Worm (Caenorhabditis elegans) whole organism, L4 larva: Measurements from ENCODE around the gene mtr-4.

Experiments used
- D1046.2 ChIP-seq: fragments of 200-800 bp; sonication (Bioruptor generic); IDR thresholded peaks from 2 replicates; pipeline ENCODE4 v1.3.6; 2022; ENCODE audit warnings: missing genetic modification characterization, missing compliant biosample characterization
- Y105C5A.15 ChIP-seq: fragments of 200-800 bp; sonication (Bioruptor generic); IDR thresholded peaks from 2 replicates; pipeline ENCODE4 v1.3.6; 2022; ENCODE audit warnings: missing genetic modification characterization, missing compliant biosample characterization
- ZK337.2 ChIP-seq: fragments of 200-800 bp; sonication (Bioruptor generic); IDR thresholded peaks from 2 replicates; pipeline ENCODE4 v1.3.6; 2022; ENCODE audit warnings: missing genetic modification reagents, missing genetic modification characterization, missing compliant biosample characterization
- ZK546.5 ChIP-seq, 2 experiments: sonication (generic microtip); optimal IDR thresholded peaks; 2 replicates each; lab custom pipeline; 2017; ENCODE audit warnings: missing biosample characterization in 2 of 2, missing genetic modification characterization in 2 of 2
- ama-1 ChIP-seq: fragments of 150-350 bp; optimal IDR thresholded peaks from 2 replicates; lab custom pipeline; 2014; ENCODE audit warnings: inconsistent platforms, mixed read lengths
- arid-1 ChIP-seq: fragments of 200-800 bp; sonication (Bioruptor generic); conservative IDR thresholded peaks from 2 replicates; pipeline ENCODE4 v1.3.6; 2022; ENCODE audit warnings: missing genetic modification reagents, missing genetic modification characterization, missing compliant biosample characterization
- attf-4 ChIP-seq: sonication (generic microtip); optimal IDR thresholded peaks from 3 replicates; lab custom pipeline; 2017; ENCODE audit warnings: missing biosample characterization, missing genetic modification characterization
- ceh-20 ChIP-seq: fragments of 200-800 bp; sonication (Bioruptor generic); IDR thresholded peaks from 2 replicates; pipeline ENCODE4 v1.3.6; 2022; ENCODE audit warnings: missing genetic modification reagents, missing genetic modification characterization, missing compliant biosample characterization
- ceh-44 ChIP-seq: fragments of 200-800 bp; sonication (Bioruptor generic); IDR thresholded peaks from 2 replicates; pipeline ENCODE4 v1.3.6; 2022; ENCODE audit warnings: missing genetic modification reagents, missing genetic modification characterization, missing compliant biosample characterization
- ctbp-1 ChIP-seq: fragments of 200-800 bp; sonication (Bioruptor generic); IDR thresholded peaks from 2 replicates; pipeline ENCODE4 v1.3.6; 2022; ENCODE audit warnings: missing genetic modification reagents, missing genetic modification characterization, missing compliant biosample characterization
- daf-12 ChIP-seq: fragments of 150-350 bp; optimal IDR thresholded peaks from 2 replicates; lab custom pipeline; 2014; ENCODE audit warnings: missing biosample characterization, missing genetic modification reagents, missing genetic modification characterization
- daf-19 ChIP-seq: fragments of 200-800 bp; sonication (Bioruptor generic); conservative IDR thresholded peaks from 2 replicates; pipeline ENCODE4 v1.3.6; 2022; ENCODE audit warnings: missing genetic modification characterization, missing compliant biosample characterization
- daf-8 ChIP-seq: fragments of 200-800 bp; sonication (Bioruptor generic); IDR thresholded peaks from 2 replicates; pipeline ENCODE4 v1.3.6; 2022; ENCODE audit warnings: missing genetic modification characterization, missing compliant biosample characterization
- dmd-8 ChIP-seq: fragments of 200-800 bp; sonication (Bioruptor generic); IDR thresholded peaks from 2 replicates; pipeline ENCODE4 v1.3.6; 2022; ENCODE audit warnings: missing genetic modification characterization, missing compliant biosample characterization
- dmd-9 ChIP-seq: fragments of 200-800 bp; sonication (Bioruptor generic); IDR thresholded peaks from 2 replicates; pipeline ENCODE4 v1.3.6; 2022; ENCODE audit warnings: missing genetic modification reagents, missing genetic modification characterization, missing compliant biosample characterization
- hif-1 ChIP-seq, 2 experiments: sonication (generic microtip); optimal IDR thresholded peaks; 2 replicates each; lab custom pipeline; 2016 to 2017; ENCODE audit warnings: missing compliant biosample characterization in 2 of 2, missing genetic modification characterization in 2 of 2, missing genetic modification reagents in 2 of 2, missing genotype in 2 of 2, mild to moderate bottlenecking in 1 of 2
- hlh-11 ChIP-seq: fragments of 200-800 bp; sonication (Bioruptor generic); optimal IDR thresholded peaks from 2 replicates; lab custom pipeline; 2018; ENCODE audit warnings: mild to moderate bottlenecking, missing genetic modification characterization, missing compliant biosample characterization
- lim-7 ChIP-seq: fragments of 200-800 bp; sonication (Bioruptor generic); IDR thresholded peaks from 2 replicates; pipeline ENCODE4 v1.3.6; 2022; ENCODE audit warnings: missing genetic modification characterization, missing compliant biosample characterization
- lin-13 ChIP-seq: fragments of 150-350 bp; optimal IDR thresholded peaks from 2 replicates; lab custom pipeline; 2014; ENCODE audit warnings: missing biosample characterization, missing genetic modification reagents, missing genetic modification characterization
- lir-3 ChIP-seq: sonication (generic microtip); optimal IDR thresholded peaks from 2 replicates; lab custom pipeline; 2016; ENCODE audit warnings: mild to moderate bottlenecking, missing genetic modification characterization, missing compliant biosample characterization
- lsy-2 ChIP-seq, 2 experiments: fragments of 150-350 bp in 1 of 2; sonication (generic microtip) in 1 of 2; optimal IDR thresholded peaks; 2 replicates each; lab custom pipeline; 2014 to 2017; ENCODE audit warnings: missing biosample characterization in 2 of 2, missing genetic modification characterization in 2 of 2
- madf-5 ChIP-seq, 2 experiments: fragments of 200-800 bp; sonication (Bioruptor generic); IDR thresholded peaks; 2 replicates each; pipeline ENCODE4 v1.3.6; 2022; ENCODE audit warnings: missing compliant biosample characterization in 2 of 2, missing genetic modification characterization in 2 of 2
- mxl-2 ChIP-seq: fragments of 200-800 bp; sonication (Bioruptor generic); conservative IDR thresholded peaks from 2 replicates; pipeline ENCODE4 v1.3.6; 2022; ENCODE audit warnings: missing genetic modification reagents, missing genetic modification characterization, missing compliant biosample characterization
- mxl-3 ChIP-seq: fragments of 200-800 bp; sonication (Bioruptor generic); optimal IDR thresholded peaks from 2 replicates; lab custom pipeline; 2018; ENCODE audit warnings: mild to moderate bottlenecking, missing genetic modification characterization, missing compliant biosample characterization
- nhr-10 ChIP-seq: fragments of 150-350 bp; optimal IDR thresholded peaks from 2 replicates; lab custom pipeline; 2014; ENCODE audit warnings: missing biosample characterization, missing genetic modification characterization
- nhr-102 ChIP-seq: sonication (generic microtip); optimal IDR thresholded peaks from 2 replicates; lab custom pipeline; 2016; ENCODE audit warnings: mild to moderate bottlenecking, missing genetic modification characterization, moderate library complexity, missing compliant biosample characterization
- nhr-25 ChIP-seq: sonication (generic microtip); optimal IDR thresholded peaks from 2 replicates; lab custom pipeline; 2017; ENCODE audit warnings: missing genetic modification characterization, mild to moderate bottlenecking, missing compliant biosample characterization, antibody characterized with exemption, moderate library complexity, borderline replicate concordance; ENCODE audit not compliant: insufficient read depth
- nhr-28 ChIP-seq: fragments of 150-350 bp; optimal IDR thresholded peaks from 2 replicates; lab custom pipeline; 2014; ENCODE audit warnings: missing biosample characterization, missing genetic modification characterization
- nhr-48 ChIP-seq: sonication (generic microtip); optimal IDR thresholded peaks from 2 replicates; lab custom pipeline; 2016; ENCODE audit warnings: mild to moderate bottlenecking, missing genetic modification characterization, missing compliant biosample characterization
- nhr-6 ChIP-seq: fragments of 150-350 bp; optimal IDR thresholded peaks from 2 replicates; lab custom pipeline; 2014; ENCODE audit warnings: missing biosample characterization, missing genetic modification characterization
- pha-4 ChIP-seq, 2 experiments: fragments of 150-350 bp in 1 of 2; fragments of 200-800 bp in 1 of 2; sonication (Bioruptor generic) in 1 of 2; IDR thresholded peaks in 1 of 2; optimal IDR thresholded peaks in 1 of 2; 2 replicates each; pipeline versions ENCODE4 v1.3.6 to Lab custom; 2014 to 2022; ENCODE audit warnings: missing genetic modification characterization in 2 of 2, missing genetic modification reagents in 2 of 2, missing biosample characterization in 1 of 2, missing compliant biosample characterization in 1 of 2
- php-3 ChIP-seq: fragments of 200-800 bp; sonication (Bioruptor generic); IDR thresholded peaks from 2 replicates; pipeline ENCODE4 v1.3.6; 2022; ENCODE audit warnings: missing genetic modification reagents, missing genetic modification characterization, missing compliant biosample characterization
- pqm-1 ChIP-seq: sonication (generic microtip); optimal IDR thresholded peaks from 2 replicates; lab custom pipeline; 2017; ENCODE audit warnings: missing biosample characterization, missing genetic modification characterization
- rbr-2 ChIP-seq: sonication (generic microtip); optimal IDR thresholded peaks from 2 replicates; lab custom pipeline; 2016; ENCODE audit warnings: missing genotype, missing genetic modification characterization, missing compliant biosample characterization
- sdz-12 ChIP-seq: fragments of 200-800 bp; sonication (Bioruptor generic); optimal IDR thresholded peaks from 2 replicates; lab custom pipeline; 2018; ENCODE audit warnings: mild to moderate bottlenecking, missing genetic modification characterization, missing compliant biosample characterization
- set-16 ChIP-seq: fragments of 200-800 bp; sonication (Bioruptor generic); IDR thresholded peaks from 2 replicates; pipeline ENCODE4 v1.3.6; 2022; ENCODE audit warnings: missing genetic modification reagents, missing genetic modification characterization, missing compliant biosample characterization
- spr-1 ChIP-seq: sonication (generic microtip); optimal IDR thresholded peaks from 2 replicates; lab custom pipeline; 2016; ENCODE audit warnings: mild to moderate bottlenecking, missing genetic modification characterization, missing compliant biosample characterization
- spr-3 ChIP-seq: fragments of 200-800 bp; sonication (Bioruptor generic); optimal IDR thresholded peaks from 2 replicates; lab custom pipeline; 2018; ENCODE audit warnings: mild to moderate bottlenecking, missing genetic modification characterization, missing compliant biosample characterization
- tag-97 ChIP-seq: fragments of 200-800 bp; sonication (Bioruptor generic); IDR thresholded peaks from 2 replicates; pipeline ENCODE4 v1.3.6; 2022; ENCODE audit warnings: missing genetic modification characterization, missing compliant biosample characterization
- unc-39 ChIP-seq: sonication (generic microtip); optimal IDR thresholded peaks from 2 replicates; lab custom pipeline; 2017; ENCODE audit warnings: missing biosample characterization, missing genetic modification characterization
- unc-62 ChIP-seq, 3 experiments: fragments of 150-350 bp in 1 of 3; sonication (generic microtip); optimal IDR thresholded peaks in 2 of 3; peaks in 1 of 3; 1 replicate in 1 of 3; 2 replicates in 2 of 3; lab custom pipeline; 2014 to 2017; ENCODE audit warnings: missing biosample characterization in 3 of 3, missing genetic modification characterization in 3 of 3, missing genetic modification reagents in 3 of 3, missing genotype in 1 of 3
- zfp-2 ChIP-seq: sonication (generic microtip); optimal IDR thresholded peaks from 2 replicates; lab custom pipeline; 2016; ENCODE audit warnings: mild to moderate bottlenecking, missing genetic modification characterization, missing compliant biosample characterization
- zip-11 ChIP-seq: fragments of 200-800 bp; sonication (Bioruptor generic); IDR thresholded peaks from 2 replicates; pipeline ENCODE4 v1.3.6; 2022; ENCODE audit warnings: missing genetic modification characterization, missing compliant biosample characterization
- zip-2 ChIP-seq: fragments of 150-350 bp; optimal IDR thresholded peaks from 2 replicates; lab custom pipeline; 2014; ENCODE audit warnings: missing biosample characterization, missing genetic modification characterization
- ztf-7 ChIP-seq: fragments of 150-350 bp; optimal IDR thresholded peaks from 2 replicates; lab custom pipeline; 2014; ENCODE audit warnings: missing biosample characterization, missing genetic modification characterization

The mtr-4 gene

DNA sequence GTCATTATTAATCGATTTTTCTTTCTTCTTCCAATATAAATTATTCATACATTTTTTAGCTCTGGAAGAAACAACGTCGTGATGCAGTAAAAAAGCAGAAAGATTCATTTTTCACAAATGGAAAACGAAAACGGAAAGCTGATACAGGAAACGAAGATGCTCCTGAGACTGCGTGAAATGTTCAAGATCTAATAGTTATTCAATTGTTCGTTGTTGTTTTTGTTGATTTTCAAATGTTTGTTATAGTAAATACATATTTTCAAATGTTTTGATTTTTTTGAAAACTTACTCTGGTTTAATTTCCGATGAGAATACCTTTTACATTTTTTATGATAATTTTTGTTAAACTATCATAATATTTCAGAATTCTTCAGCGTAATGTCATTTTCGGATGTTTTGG lies 38.3 kb downstream of the mtr-4 start, which contains the start of gene K07F5.16:
K07F5.16 (plus strand) TSS at position 301 of the 400 bp plus-strand sequence.
- TF ChIP-seq lsy-2 (tag; optimal IDR thresholded peaks at IDR 0.05; lab: Kevin White, UChicago): no peak

DNA sequence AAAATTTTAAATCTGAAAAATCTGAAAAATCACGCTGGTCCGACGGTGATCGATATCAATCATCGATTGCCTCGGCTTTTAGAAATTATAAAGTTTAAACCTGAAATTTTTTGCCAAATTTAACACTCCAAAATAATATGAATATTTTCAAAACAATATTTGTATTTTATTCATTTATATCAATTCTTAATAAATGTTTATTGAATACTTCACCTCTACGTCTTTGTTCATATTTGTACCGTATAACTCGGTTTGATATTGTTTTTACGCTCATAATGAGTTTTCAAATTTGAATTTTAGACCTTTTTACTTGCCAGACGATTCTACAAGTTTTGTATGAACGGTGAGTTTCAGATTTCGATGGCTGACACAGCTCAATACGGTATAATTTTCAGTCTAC lies 39.3 kb downstream of the mtr-4 start, which contains the start of the genes K07F5.15 and K07F5.22:
K07F5.15 (plus strand) TSS at position 301 of the 400 bp plus-strand sequence.
K07F5.22 (plus strand) TSS at position 301 of the 400 bp plus-strand sequence.
- no peak for TF ChIP-seq pha-4 (GFP tag; IDR thresholded peaks at IDR 0.05; lab: Robert Waterston, UW)
- no peak for TF ChIP-seq pha-4 (tag; optimal IDR thresholded peaks at IDR 0.05; lab: Kevin White, UChicago)
- no peak for TF ChIP-seq rbr-2 (tag; lab: Kevin White, UChicago)
- no peak for TF ChIP-seq set-16
- TF ChIP-seq nhr-25 (tag; lab: Kevin White, UChicago): no peak
- TF ChIP-seq daf-12 (tag; lab: Kevin White, UChicago): no peak
- no peak for TF ChIP-seq zfp-2
- no peak for TF ChIP-seq nhr-6 (tag; lab: Kevin White, UChicago)
- no peak for TF ChIP-seq hif-1 (tag; optimal IDR thresholded peaks at IDR 0.05; lab: Kevin White, UChicago)
- TF ChIP-seq arid-1 (GFP tag; lab: Robert Waterston, UW): no peak
- no peak for TF ChIP-seq nhr-28 (tag; lab: Kevin White, UChicago)
- no peak for TF ChIP-seq ceh-44 (GFP tag; lab: Robert Waterston, UW)
- TF ChIP-seq unc-39: no peak
- TF ChIP-seq dmd-9 (GFP tag; lab: Robert Waterston, UW): no peak
- no peak for TF ChIP-seq tag-97 (GFP tag; lab: Robert Waterston, UW)
- no peak for TF ChIP-seq zip-2 (tag; lab: Kevin White, UChicago)
- no peak for TF ChIP-seq ceh-20 (GFP tag; lab: Robert Waterston, UW)

DNA sequence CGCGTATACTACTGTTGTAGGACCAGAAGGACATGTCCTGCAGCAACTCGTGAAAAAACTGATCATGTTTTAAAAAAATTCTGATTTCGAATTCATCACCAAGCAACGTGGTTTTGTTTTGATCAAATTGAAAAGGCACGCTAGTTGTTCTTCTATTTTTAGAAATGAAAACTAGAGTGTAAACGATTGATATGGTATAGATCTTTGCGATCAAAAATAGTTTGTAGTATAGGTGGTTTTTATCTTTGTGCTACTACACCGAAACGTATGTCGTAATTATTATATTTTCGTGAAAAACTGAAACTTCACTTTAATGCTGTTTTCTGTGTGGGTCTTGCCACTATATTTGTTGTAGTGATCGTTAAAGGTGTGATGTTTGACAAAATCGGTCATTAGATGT lies 41.4 kb downstream of the mtr-4 start:
- TF ChIP-seq attf-4 (tag; lab: Kevin White, UChicago) (no peak), nhr-28 (tag; lab: Kevin White, UChicago) (peak; percentile 86)

DNA sequence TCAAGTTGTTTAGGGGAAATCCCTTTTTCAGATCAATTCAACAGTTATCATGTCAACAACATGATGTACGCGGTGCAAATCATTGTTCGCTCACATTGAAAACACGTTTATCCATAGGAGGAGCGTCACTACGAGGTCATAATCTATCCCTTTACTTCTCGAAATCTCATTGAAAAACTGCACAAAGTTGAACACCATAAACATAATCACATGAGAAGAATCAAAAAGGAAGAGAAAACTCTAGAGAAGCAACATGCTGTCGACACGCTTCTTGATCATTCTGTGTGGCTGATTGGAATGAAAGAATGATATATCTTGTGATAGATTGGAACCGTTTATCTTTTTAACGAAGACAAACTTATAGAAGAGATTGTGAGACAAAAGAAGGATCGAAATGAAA lies 42.4 kb downstream of the mtr-4 start:
- TF ChIP-seq spr-3: no peak
- TF ChIP-seq madf-5 (GFP tag; IDR thresholded peaks at IDR 0.05; lab: Robert Waterston, UW): no peak
- TF ChIP-seq nhr-102: peak; percentile 52
- no peak for TF ChIP-seq zip-11
- no peak for TF ChIP-seq ZK546.5 (tag; optimal IDR thresholded peaks at IDR 0.05; lab: Kevin White, UChicago)
- peak in 1 of 2 experiments; percentile 98 for TF ChIP-seq unc-62 (GFP tag; optimal IDR thresholded peaks at IDR 0.05 in 1 of 2; lab: Kevin White, UChicago)
- no peak for TF ChIP-seq unc-62 (tag; optimal IDR thresholded peaks at IDR 0.05; lab: Kevin White, UChicago)
- TF ChIP-seq daf-12 (tag; lab: Kevin White, UChicago): no peak
- TF ChIP-seq ztf-7 (tag; lab: Kevin White, UChicago): no peak
- TF ChIP-seq dmd-8 (GFP tag; lab: Robert Waterston, UW): no peak
- no peak for TF ChIP-seq mxl-2 (GFP tag; lab: Robert Waterston, UW)
- TF ChIP-seq lir-3: no peak
- peak; percentile 86 for TF ChIP-seq mxl-3
- no peak for TF ChIP-seq sdz-12
- TF ChIP-seq Y105C5A.15 (GFP tag; lab: Robert Waterston, UW): no peak
- TF ChIP-seq spr-1 (tag; lab: Kevin White, UChicago): no peak
- TF ChIP-seq ctbp-1 (GFP tag; lab: Robert Waterston, UW): no peak
- no peak for TF ChIP-seq daf-8 (GFP tag; lab: Robert Waterston, UW)
- no peak for TF ChIP-seq set-16
- no peak for TF ChIP-seq daf-19 (GFP tag; lab: Robert Waterston, UW)
- peak; percentile 14 for TF ChIP-seq nhr-10 (tag; lab: Kevin White, UChicago)
- TF ChIP-seq D1046.2: no peak
- peak; percentile 98 for TF ChIP-seq nhr-48 (tag; lab: Kevin White, UChicago)
- no peak for TF ChIP-seq ama-1 (lab: Kevin White, UChicago)
- no peak for TF ChIP-seq lin-13 (GFP tag; lab: Kevin White, UChicago)
- TF ChIP-seq zip-2 (tag; lab: Kevin White, UChicago): no peak
- TF ChIP-seq ZK337.2 (GFP tag; lab: Robert Waterston, UW): no peak
- no peak for TF ChIP-seq php-3 (GFP tag; lab: Robert Waterston, UW)
- TF ChIP-seq hlh-11 (tag; lab: Kevin White, UChicago): peak; percentile 90
- no peak for TF ChIP-seq lim-7
- no peak for TF ChIP-seq pqm-1 (tag; lab: Kevin White, UChicago)
